2 fruit fly cellular contexts compared by ENCODE assay signal in genomic region chr3R:22833416-22833815, dm6.
TF ChIP-seq lines count a peak whose summit lies in the region.

No protein-coding gene starts in this region.

- no peak for TF ChIP-seq CTCF in whole organism, embryonic (GFP tag; optimal IDR thresholded peaks at IDR 0.05; lab: Kevin White, UChicago)

TF ChIP-seq in whole organism, embryonic, 481 proteins besides CTCF, POLR2A, EP300 and RAD21:
- TF ChIP-seq Hr39 (optimal IDR thresholded peaks at IDR 0.05; lab: Kevin White, UChicago) (peak; percentile 67), CG8359 (GFP tag; optimal IDR thresholded peaks at IDR 0.05; lab: Kevin White, UChicago; ENCODE audit: borderline replicate concordance) (no peak), Lhr (GFP tag; optimal IDR thresholded peaks at IDR 0.05; lab: Kevin White, UChicago) (no peak)

TF ChIP-seq in whole organism, wandering third instar larva, 38 proteins besides CTCF, POLR2A, EP300 and RAD21:
- TF ChIP-seq Dfd (GFP tag; optimal IDR thresholded peaks at IDR 0.05; lab: Kevin White, UChicago) = peak; percentile 78
- TF ChIP-seq usp (GFP tag; optimal IDR thresholded peaks at IDR 0.05; lab: Kevin White, UChicago) = no peak

Comparison
In these comparisons a context has a peak if more than half of its experiments do, and no peak if none do; other contexts are left out.
1. Of the 10 proteins assayed by ChIP-seq in both whole organism, embryonic and whole organism, wandering third instar larva: peak only in whole organism, embryonic: none; only in whole organism, wandering third instar larva: Dfd; in both: none; in neither: 9.